Fruit fly (Drosophila melanogaster) whole organism, adult: ENCODE measurements around the gene CG14984.

Experiments used
- CG11617 ChIP-seq: fragments of 200-800 bp; sonication (Bioruptor generic); optimal IDR thresholded peaks from 2 replicates; lab custom pipeline; 2017; ENCODE audit warnings: mild to moderate bottlenecking, missing biosample characterization, missing genetic modification reagents, missing genetic modification characterization
- CG12768 ChIP-seq: fragments of 200-800 bp; sonication (Bioruptor generic); optimal IDR thresholded peaks from 2 replicates; lab custom pipeline; 2017; ENCODE audit warnings: missing biosample characterization, missing genetic modification characterization, mild to moderate bottlenecking, moderate library complexity, missing genetic modification reagents
- CG14711 ChIP-seq: fragments of 200-800 bp; sonication (Bioruptor generic); optimal IDR thresholded peaks from 2 replicates; lab custom pipeline; 2018; ENCODE audit warnings: missing biosample characterization, mild to moderate bottlenecking, missing genetic modification characterization, moderate library complexity
- CG1620 ChIP-seq: fragments of 200-800 bp; sonication (Bioruptor generic); optimal IDR thresholded peaks from 2 replicates; lab custom pipeline; 2016; ENCODE audit warnings: missing biosample characterization, missing genetic modification characterization
- CG33017 ChIP-seq: fragments of 200-800 bp; sonication (Bioruptor generic); optimal IDR thresholded peaks from 2 replicates; lab custom pipeline; 2018; ENCODE audit warnings: missing biosample characterization, mild to moderate bottlenecking, missing genetic modification characterization, moderate library complexity
- CG5204 ChIP-seq: fragments of 200-800 bp; sonication (Bioruptor generic); optimal IDR thresholded peaks from 2 replicates; lab custom pipeline; 2016; ENCODE audit warnings: missing biosample characterization, missing genetic modification characterization
- CG7045 ChIP-seq: fragments of 200-800 bp; sonication (Bioruptor generic); optimal IDR thresholded peaks from 2 replicates; lab custom pipeline; 2017; ENCODE audit warnings: missing biosample characterization, mild to moderate bottlenecking, missing genetic modification characterization
- CG7101 ChIP-seq: fragments of 200-800 bp; sonication (Bioruptor generic); optimal IDR thresholded peaks from 2 replicates; lab custom pipeline; 2018; ENCODE audit warnings: missing biosample characterization, mild to moderate bottlenecking, missing genetic modification characterization, moderate library complexity
- Clk ChIP-seq: fragments of 200-800 bp; sonication (Bioruptor generic); optimal IDR thresholded peaks from 2 replicates; lab custom pipeline; 2017; ENCODE audit warnings: missing biosample characterization, missing genetic modification characterization
- Crg-1 ChIP-seq: fragments of 200-800 bp; sonication (Bioruptor generic); optimal IDR thresholded peaks from 2 replicates; lab custom pipeline; 2016; ENCODE audit warnings: missing biosample characterization, missing genetic modification characterization
- Hr96 ChIP-seq: fragments of 200-800 bp; sonication (Bioruptor generic); optimal IDR thresholded peaks from 2 replicates; lab custom pipeline; 2016; ENCODE audit warnings: missing biosample characterization, missing genetic modification characterization
- Mnt ChIP-seq: fragments of 200-800 bp; sonication (Bioruptor generic); optimal IDR thresholded peaks from 2 replicates; lab custom pipeline; 2016; ENCODE audit warnings: missing biosample characterization, mild to moderate bottlenecking, missing genetic modification characterization
- bab1 ChIP-seq: fragments of 200-800 bp; sonication (Bioruptor generic); optimal IDR thresholded peaks from 3 replicates; lab custom pipeline; 2019; ENCODE audit warnings: missing biosample characterization, mild to moderate bottlenecking, missing genetic modification characterization, moderate library complexity
- cic ChIP-seq: fragments of 200-800 bp; sonication (Bioruptor generic); optimal IDR thresholded peaks from 2 replicates; lab custom pipeline; 2017; ENCODE audit warnings: missing biosample characterization, mild to moderate bottlenecking, missing genetic modification characterization, moderate library complexity
- cnc ChIP-seq, 2 experiments: fragments of >200 bp; optimal IDR thresholded peaks; 2 replicates each; lab custom pipeline; 2017
- kay ChIP-seq: fragments of 200-800 bp; sonication (Bioruptor generic); peaks from one replicate; lab custom pipeline; 2016; ENCODE audit warnings: missing biosample characterization, missing genetic modification characterization, borderline replicate concordance
- ovo ChIP-seq: fragments of 200-800 bp; sonication (Bioruptor generic); optimal IDR thresholded peaks from 2 replicates; lab custom pipeline; 2016; ENCODE audit warnings: missing biosample characterization, missing genetic modification characterization
- pad ChIP-seq: fragments of 200-800 bp; sonication (Bioruptor generic); optimal IDR thresholded peaks from 3 replicates; lab custom pipeline; 2017; ENCODE audit warnings: missing biosample characterization, missing genetic modification characterization, mild to moderate bottlenecking, moderate library complexity, missing genetic modification reagents
- tj ChIP-seq: fragments of 200-800 bp; sonication (Bioruptor generic); optimal IDR thresholded peaks from 3 replicates; lab custom pipeline; 2017; ENCODE audit warnings: missing biosample characterization, mild to moderate bottlenecking, missing genetic modification characterization, moderate library complexity
- toe ChIP-seq: fragments of 200-800 bp; sonication (Bioruptor generic); optimal IDR thresholded peaks from 2 replicates; lab custom pipeline; 2016; ENCODE audit warnings: missing biosample characterization, missing genetic modification characterization

CG14984 gene

DNA sequence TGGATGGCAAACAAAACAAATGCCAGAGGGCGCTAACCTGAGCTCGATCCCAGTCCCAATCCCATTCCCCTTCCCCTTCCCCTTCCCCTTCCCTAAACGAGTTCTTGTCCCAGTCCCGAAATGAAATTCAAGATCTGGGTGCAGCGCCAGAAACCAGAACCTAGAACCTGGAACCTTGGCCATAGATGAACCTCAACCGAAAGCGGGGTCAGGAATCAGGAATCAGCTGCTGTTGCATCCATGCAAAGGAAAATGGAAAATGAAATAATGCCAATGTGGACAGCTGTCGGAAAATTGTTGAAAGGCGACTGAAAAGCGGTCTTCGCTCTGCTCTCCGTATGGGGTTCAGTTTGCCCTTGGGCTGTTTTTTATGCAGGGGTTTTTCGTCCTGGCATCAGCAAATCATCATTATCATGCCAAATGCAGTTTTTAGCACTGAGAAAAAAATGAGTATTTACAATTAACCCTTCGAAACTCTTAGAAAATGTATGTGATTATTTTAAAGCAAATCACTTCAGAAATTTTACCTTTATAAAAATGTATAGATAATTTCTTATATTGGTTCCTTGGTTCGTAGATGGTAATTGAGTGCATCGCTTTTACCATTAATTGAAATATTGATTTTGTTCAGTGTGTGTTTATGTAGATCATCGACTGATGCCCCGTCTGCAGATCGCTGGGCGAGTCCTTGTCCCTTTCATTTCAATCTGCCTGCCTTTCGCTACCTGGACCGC, 25.4 kb upstream of the CG14984 start:
- TF ChIP-seq CG1620 (GFP tag; lab: Kevin White, UChicago) = no peak
- no peak for TF ChIP-seq kay (GFP tag; lab: Kevin White, UChicago)
- TF ChIP-seq pad (GFP tag; lab: Kevin White, UChicago) = no peak
- TF ChIP-seq ovo (GFP tag; lab: Kevin White, UChicago) = no peak
- no peak for TF ChIP-seq Clk (GFP tag; lab: Kevin White, UChicago)
- TF ChIP-seq Crg-1 (GFP tag; lab: Kevin White, UChicago) = no peak
- no peak for TF ChIP-seq CG33017 (tag; lab: Kevin White, UChicago)
- TF ChIP-seq bab1 (GFP tag; lab: Kevin White, UChicago) = no peak
- no peak for TF ChIP-seq toe (GFP tag; lab: Kevin White, UChicago)
- TF ChIP-seq Mnt = no peak
- no peak for TF ChIP-seq CG5204 (GFP tag; lab: Kevin White, UChicago)
- no peak for TF ChIP-seq CG7045
- no peak for TF ChIP-seq tj (GFP tag; lab: Kevin White, UChicago)
- TF ChIP-seq cic = no peak
- TF ChIP-seq CG14711 = no peak
- no peak for TF ChIP-seq cnc (optimal IDR thresholded peaks at IDR 0.05; lab: Kevin White, UChicago)
- TF ChIP-seq CG12768 = no peak

DNA sequence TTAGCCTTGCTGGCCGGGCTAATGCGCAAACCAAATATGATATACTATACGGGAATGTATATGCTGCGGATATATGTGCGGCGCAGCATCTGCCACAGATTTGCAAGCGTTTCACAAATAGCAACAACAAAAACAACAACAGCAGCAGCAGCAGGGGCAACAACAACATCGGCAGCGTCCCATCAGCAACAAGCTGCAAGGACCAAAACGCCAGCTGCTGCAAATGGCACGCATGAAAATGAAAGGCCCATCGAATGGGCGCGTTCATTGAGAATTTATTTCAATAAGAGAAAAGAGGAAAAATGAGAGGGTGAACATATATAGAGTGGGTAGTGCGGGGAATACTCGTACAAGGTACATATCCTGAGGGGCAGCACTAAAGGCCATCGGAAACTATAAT, 24.1 kb upstream of the CG14984 start:
- no peak for TF ChIP-seq Crg-1 (GFP tag; lab: Kevin White, UChicago)
- TF ChIP-seq ovo (GFP tag; lab: Kevin White, UChicago) = no peak
- TF ChIP-seq tj (GFP tag; lab: Kevin White, UChicago) = no peak
- TF ChIP-seq CG12768 = no peak
- no peak for TF ChIP-seq pad (GFP tag; lab: Kevin White, UChicago)
- TF ChIP-seq toe (GFP tag; lab: Kevin White, UChicago) = no peak
- TF ChIP-seq Hr96 = no peak
- TF ChIP-seq Mnt = no peak
- TF ChIP-seq CG1620 (GFP tag; lab: Kevin White, UChicago) = no peak
- TF ChIP-seq CG5204 (GFP tag; lab: Kevin White, UChicago) = no peak
- no peak for TF ChIP-seq cic
- no peak for TF ChIP-seq CG7045
- TF ChIP-seq bab1 (GFP tag; lab: Kevin White, UChicago) = no peak

DNA sequence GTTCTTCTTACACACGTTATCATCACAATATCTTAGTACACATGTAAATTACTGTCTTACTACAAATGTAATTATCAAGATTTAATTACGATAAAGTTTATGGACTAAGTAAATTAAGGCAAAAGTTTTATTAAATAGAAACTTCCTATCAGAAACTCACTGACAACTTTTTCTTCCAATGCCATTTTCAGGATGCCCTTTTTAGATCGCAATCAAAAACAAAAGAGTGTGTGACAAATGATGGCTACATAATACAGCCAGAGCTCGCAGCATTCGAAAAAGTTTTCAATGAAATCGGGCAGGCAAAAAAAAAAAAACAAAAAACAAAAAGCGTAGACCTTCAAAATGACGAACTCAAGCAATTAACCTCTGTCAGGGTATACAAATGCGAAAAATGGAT, 20.2 kb upstream of the CG14984 start, which contains the start of gene CG43915:
TSS of gene CG43915 (plus strand) at position 301 of the 400 bp plus-strand sequence.
- TF ChIP-seq kay (GFP tag; lab: Kevin White, UChicago) (peak; percentile 25), toe (GFP tag; lab: Kevin White, UChicago) (no peak), CG14711 (no peak)

DNA sequence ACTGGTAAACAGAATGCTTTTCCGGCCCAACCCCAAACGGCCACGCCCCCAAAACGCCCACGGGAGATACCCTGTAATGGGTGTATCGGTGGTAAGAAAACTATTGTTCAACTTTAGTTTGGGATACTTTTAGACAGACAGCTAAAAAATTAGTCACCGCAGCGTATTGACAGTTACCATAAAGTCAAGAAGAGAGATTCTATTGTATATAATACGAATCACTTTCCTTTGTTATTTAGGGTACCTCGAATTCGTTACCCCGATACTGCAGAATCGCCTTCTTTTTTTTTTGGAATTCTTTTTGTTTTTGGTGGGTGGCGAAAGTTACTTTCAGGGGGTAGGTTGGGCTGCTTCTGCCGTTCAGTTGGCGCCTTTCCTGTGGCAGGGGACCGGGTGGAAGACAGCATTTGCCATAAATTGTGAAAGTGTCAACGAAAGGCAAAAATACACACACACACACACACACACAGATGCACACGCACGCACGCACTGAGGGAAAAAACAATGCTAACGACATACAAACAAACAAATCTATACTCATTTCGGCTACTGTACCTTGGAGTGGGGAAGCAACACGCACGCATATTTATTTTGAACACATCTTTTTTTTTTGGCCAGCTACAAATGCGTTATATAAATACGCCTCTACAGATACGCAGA, 18.2 kb upstream of the CG14984 start:
- no peak for TF ChIP-seq Crg-1 (GFP tag; lab: Kevin White, UChicago)
- no peak for TF ChIP-seq kay (GFP tag; lab: Kevin White, UChicago)
- no peak for TF ChIP-seq CG14711
- no peak for TF ChIP-seq CG7045
- no peak for TF ChIP-seq CG5204 (GFP tag; lab: Kevin White, UChicago)
- no peak for TF ChIP-seq CG7101
- TF ChIP-seq CG1620 (GFP tag; lab: Kevin White, UChicago) = no peak
- TF ChIP-seq tj (GFP tag; lab: Kevin White, UChicago) = no peak
- TF ChIP-seq CG12768 = no peak
- no peak for TF ChIP-seq Hr96
- no peak for TF ChIP-seq bab1 (GFP tag; lab: Kevin White, UChicago)
- no peak for TF ChIP-seq CG33017 (tag; lab: Kevin White, UChicago)
- no peak for TF ChIP-seq pad (GFP tag; lab: Kevin White, UChicago)
- no peak for TF ChIP-seq cic
- TF ChIP-seq cnc (optimal IDR thresholded peaks at IDR 0.05; lab: Kevin White, UChicago) = no peak
- no peak for TF ChIP-seq ovo (GFP tag; lab: Kevin White, UChicago)
- no peak for TF ChIP-seq toe (GFP tag; lab: Kevin White, UChicago)
- TF ChIP-seq CG11617 (GFP tag; lab: Kevin White, UChicago) = no peak
- no peak for TF ChIP-seq Clk (GFP tag; lab: Kevin White, UChicago)
- no peak for TF ChIP-seq Mnt

DNA sequence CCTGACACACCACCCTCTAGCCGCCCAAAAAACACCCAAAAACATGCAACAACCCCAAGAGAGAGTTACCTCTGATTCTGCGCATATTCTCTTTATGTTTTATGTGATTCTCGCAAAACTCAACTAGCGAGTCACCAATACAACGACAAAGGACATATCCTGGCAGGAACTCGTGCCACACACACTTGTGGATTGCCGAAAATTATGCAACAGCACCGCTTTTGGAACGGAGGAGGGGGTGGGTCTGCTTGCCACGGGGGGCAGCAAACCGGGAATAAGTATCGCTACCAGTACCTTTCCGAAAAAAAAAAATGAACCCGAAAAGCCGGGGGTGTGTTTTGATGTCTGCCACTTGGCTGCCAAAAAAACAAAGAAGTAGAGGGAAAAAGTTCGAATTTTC, 12.8 kb upstream of the CG14984 start:
- TF ChIP-seq Crg-1 (GFP tag; lab: Kevin White, UChicago) = no peak
- TF ChIP-seq CG1620 (GFP tag; lab: Kevin White, UChicago) = no peak
- no peak for TF ChIP-seq CG11617 (GFP tag; lab: Kevin White, UChicago)

DNA sequence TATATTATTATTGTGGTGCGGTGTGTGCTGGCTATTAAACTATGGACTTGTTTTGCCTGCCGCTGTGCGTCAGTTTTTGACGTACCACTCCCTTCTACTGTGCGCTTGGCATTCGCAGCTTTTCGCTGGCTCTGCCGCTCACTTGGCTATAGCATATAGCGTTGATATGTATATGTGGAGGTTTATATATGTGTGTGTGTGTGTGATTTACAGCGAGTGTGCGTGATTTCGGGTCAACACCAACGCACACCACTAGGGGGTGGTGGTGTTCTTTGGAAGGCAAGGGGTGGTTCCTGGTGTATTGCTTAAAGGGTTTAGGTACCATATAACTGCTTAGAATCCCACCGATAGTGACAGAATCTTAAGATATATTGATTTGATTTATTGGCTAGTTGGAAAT, 12.3 kb upstream of the CG14984 start, which contains the start of gene CG12605:
TSS of gene CG12605 (minus strand) at position 101 of the 400 bp plus-strand sequence.
- TF ChIP-seq CG33017 (tag; lab: Kevin White, UChicago) = no peak
- TF ChIP-seq toe (GFP tag; lab: Kevin White, UChicago) = no peak
- TF ChIP-seq CG1620 (GFP tag; lab: Kevin White, UChicago) = no peak
- no peak for TF ChIP-seq pad (GFP tag; lab: Kevin White, UChicago)
- TF ChIP-seq CG7045 = no peak
- TF ChIP-seq tj (GFP tag; lab: Kevin White, UChicago) = no peak
- TF ChIP-seq bab1 (GFP tag; lab: Kevin White, UChicago) = no peak
- TF ChIP-seq CG5204 (GFP tag; lab: Kevin White, UChicago) = no peak
- no peak for TF ChIP-seq cnc (optimal IDR thresholded peaks at IDR 0.05; lab: Kevin White, UChicago)
- TF ChIP-seq ovo (GFP tag; lab: Kevin White, UChicago) = no peak
